Worm (Caenorhabditis elegans) whole organism, L1 larva: ENCODE results near the gene C35D6.4.

Experiments
- C04F5.9 ChIP-seq: sonication (generic microtip); optimal IDR thresholded peaks from 2 replicates; lab custom pipeline; 2016; ENCODE audit warnings: missing genetic modification characterization, missing compliant biosample characterization
- alr-1 ChIP-seq: fragments of 200-800 bp; sonication (Bioruptor generic); optimal IDR thresholded peaks from 2 replicates; lab custom pipeline; 2018; ENCODE audit warnings: borderline replicate concordance, mild to moderate bottlenecking, missing genetic modification characterization, missing compliant biosample characterization
- ama-1 ChIP-seq: fragments of 150-350 bp; optimal IDR thresholded peaks from 2 replicates; lab custom pipeline; 2014
- blmp-1 ChIP-seq: fragments of 150-350 bp; optimal IDR thresholded peaks from 2 replicates; lab custom pipeline; 2014; ENCODE audit warnings: missing biosample characterization, missing genetic modification characterization
- ceh-8 ChIP-seq: fragments of 200-800 bp; sonication (Bioruptor generic); optimal IDR thresholded peaks from 2 replicates; lab custom pipeline; 2018; ENCODE audit warnings: mild to moderate bottlenecking, missing genetic modification characterization, moderate library complexity, missing compliant biosample characterization
- ceh-88 ChIP-seq: fragments of 200-800 bp; sonication (Bioruptor generic); IDR thresholded peaks from 2 replicates; pipeline ENCODE4 v1.3.6; 2022; ENCODE audit warnings: missing genetic modification characterization, missing compliant biosample characterization
- ceh-90 ChIP-seq: sonication (generic microtip); optimal IDR thresholded peaks from 2 replicates; lab custom pipeline; 2016; ENCODE audit warnings: missing genetic modification characterization, missing compliant biosample characterization
- dpl-1 ChIP-seq, 3 experiments: fragments of 150-350 bp in 2 of 3; sonication (generic microtip) in 1 of 3; optimal IDR thresholded peaks; 2 replicates each; lab custom pipeline; 2014 to 2017; ENCODE audit warnings: missing biosample characterization in 3 of 3, missing genetic modification characterization in 3 of 3, missing genetic modification reagents in 3 of 3
- ets-5 ChIP-seq: fragments of 200-800 bp; sonication (Bioruptor generic); IDR thresholded peaks from 2 replicates; pipeline ENCODE4 v1.3.6; 2022; ENCODE audit warnings: missing genetic modification characterization, missing compliant biosample characterization
- fkh-10 ChIP-seq: sonication (generic microtip); optimal IDR thresholded peaks from 2 replicates; lab custom pipeline; 2017; ENCODE audit warnings: missing biosample characterization, missing genetic modification reagents, missing genetic modification characterization
- fos-1 ChIP-seq: fragments of 150-350 bp; optimal IDR thresholded peaks from 2 replicates; lab custom pipeline; 2014; ENCODE audit warnings: missing biosample characterization, missing genetic modification characterization
- hpl-2 ChIP-seq: fragments of 150-350 bp; optimal IDR thresholded peaks from 2 replicates; lab custom pipeline; 2014; ENCODE audit warnings: missing biosample characterization, missing genetic modification reagents, missing genetic modification characterization
- isw-1 ChIP-seq: fragments of 200-800 bp; sonication (Bioruptor generic); IDR thresholded peaks from 2 replicates; pipeline ENCODE4 v1.3.6; 2022; ENCODE audit warnings: missing genetic modification characterization, missing compliant biosample characterization
- jun-1 ChIP-seq: fragments of 150-350 bp; optimal IDR thresholded peaks from 2 replicates; lab custom pipeline; 2014; ENCODE audit warnings: missing biosample characterization, missing genetic modification reagents, missing genetic modification characterization
- lin-13 ChIP-seq: fragments of 150-350 bp; optimal IDR thresholded peaks from 2 replicates; lab custom pipeline; 2014; ENCODE audit warnings: missing biosample characterization, missing genetic modification reagents, missing genetic modification characterization
- lin-14 ChIP-seq: fragments of 200-800 bp; sonication (Bioruptor generic); optimal IDR thresholded peaks from 2 replicates; lab custom pipeline; 2018; ENCODE audit warnings: mild to moderate bottlenecking, missing genetic modification characterization, moderate library complexity, missing compliant biosample characterization
- lin-39 ChIP-seq: fragments of 150-350 bp; optimal IDR thresholded peaks from 2 replicates; lab custom pipeline; 2014; ENCODE audit warnings: missing biosample characterization, missing genetic modification reagents, missing genetic modification characterization
- lir-3 ChIP-seq: sonication (generic microtip); optimal IDR thresholded peaks from 2 replicates; lab custom pipeline; 2016; ENCODE audit warnings: mild to moderate bottlenecking, missing genetic modification characterization, moderate library complexity, missing compliant biosample characterization; ENCODE audit not compliant: poor library complexity
- mef-2 ChIP-seq: fragments of 150-350 bp; optimal IDR thresholded peaks from 2 replicates; lab custom pipeline; 2014; ENCODE audit warnings: missing biosample characterization, missing genetic modification characterization
- mep-1 ChIP-seq: fragments of 150-350 bp; optimal IDR thresholded peaks from 2 replicates; lab custom pipeline; 2014; ENCODE audit warnings: missing biosample characterization, missing genetic modification characterization
- nhr-11 ChIP-seq: fragments of 150-350 bp; optimal IDR thresholded peaks from 2 replicates; lab custom pipeline; 2014; ENCODE audit warnings: missing biosample characterization, missing genetic modification characterization
- nhr-19 ChIP-seq: fragments of 200-800 bp; sonication (Bioruptor generic); conservative IDR thresholded peaks from 2 replicates; pipeline ENCODE4 v1.3.6; 2022; ENCODE audit warnings: missing genetic modification characterization, missing compliant biosample characterization
- nhr-28 ChIP-seq: fragments of 150-350 bp; optimal IDR thresholded peaks from 2 replicates; lab custom pipeline; 2014; ENCODE audit warnings: missing biosample characterization, missing genetic modification characterization
- nhr-77 ChIP-seq: fragments of 150-350 bp; optimal IDR thresholded peaks from 2 replicates; lab custom pipeline; 2014; ENCODE audit warnings: missing biosample characterization, missing genetic modification characterization
- nhr-84 ChIP-seq: sonication (generic microtip); optimal IDR thresholded peaks from 2 replicates; lab custom pipeline; 2017; ENCODE audit warnings: missing biosample characterization, missing genetic modification characterization
- nhr-85 ChIP-seq: sonication (generic microtip); peaks from one replicate; lab custom pipeline; 2016; ENCODE audit warnings: missing genetic modification characterization, inconsistent platforms, missing compliant biosample characterization
- nhr-90 ChIP-seq: sonication (generic microtip); optimal IDR thresholded peaks from 2 replicates; lab custom pipeline; 2016; ENCODE audit warnings: mild to moderate bottlenecking, missing genetic modification characterization, missing compliant biosample characterization; ENCODE audit not compliant: poor library complexity
- pax-3 ChIP-seq: fragments of 200-800 bp; sonication (Bioruptor generic); optimal IDR thresholded peaks from 2 replicates; lab custom pipeline; 2018; ENCODE audit warnings: mild to moderate bottlenecking, missing genetic modification characterization, moderate library complexity, missing compliant biosample characterization
- skn-1 ChIP-seq: fragments of 150-350 bp; optimal IDR thresholded peaks from 2 replicates; lab custom pipeline; 2014; ENCODE audit warnings: missing biosample characterization, missing genetic modification characterization
- swsn-7 ChIP-seq: sonication (generic microtip); optimal IDR thresholded peaks from 2 replicates; lab custom pipeline; 2016; ENCODE audit warnings: missing genetic modification characterization, missing compliant biosample characterization
- unc-30 ChIP-seq: sonication (generic microtip); optimal IDR thresholded peaks from 2 replicates; lab custom pipeline; 2017; ENCODE audit warnings: missing biosample characterization, missing genetic modification characterization
- unc-86 ChIP-seq: sonication (generic microtip); optimal IDR thresholded peaks from 2 replicates; lab custom pipeline; 2016; ENCODE audit warnings: missing genetic modification characterization, missing compliant biosample characterization
- zip-4 ChIP-seq: fragments of 200-800 bp; sonication (Bioruptor generic); optimal IDR thresholded peaks from 2 replicates; lab custom pipeline; 2018; ENCODE audit warnings: mild to moderate bottlenecking, missing genetic modification characterization, moderate library complexity, missing compliant biosample characterization
- ztf-11 ChIP-seq, 2 experiments: sonication (generic microtip); optimal IDR thresholded peaks; 2 replicates each; lab custom pipeline; 2016 to 2017; ENCODE audit warnings: missing genetic modification characterization in 2 of 2, missing biosample characterization in 1 of 2, missing compliant biosample characterization in 1 of 2

Gene C35D6.4

DNA sequence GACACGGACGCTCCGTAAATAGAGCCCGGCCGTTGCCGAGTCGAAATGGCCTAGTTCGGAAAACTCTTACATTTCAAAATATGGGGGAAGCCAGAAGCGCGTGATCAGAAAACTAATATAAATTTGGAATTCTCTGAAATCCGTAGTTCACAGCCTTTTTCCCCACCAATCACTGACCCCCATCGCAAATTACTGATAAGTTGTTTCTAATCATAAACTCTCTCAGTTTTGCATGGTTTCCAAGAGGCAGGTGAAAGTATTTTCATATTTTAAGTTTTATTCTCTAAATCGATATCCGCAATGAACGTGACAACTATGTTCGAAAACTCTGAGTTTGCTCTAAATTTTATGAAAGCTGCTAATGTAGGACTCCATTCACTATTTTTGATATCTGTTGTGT lies 21.6 kb upstream of the C35D6.4 start, which contains the start of gene srz-74:
TSS of gene srz-74 (plus strand) at position 301 of the 400 bp plus-strand sequence.
- no peak for TF ChIP-seq nhr-90 (tag; lab: Kevin White, UChicago)

DNA sequence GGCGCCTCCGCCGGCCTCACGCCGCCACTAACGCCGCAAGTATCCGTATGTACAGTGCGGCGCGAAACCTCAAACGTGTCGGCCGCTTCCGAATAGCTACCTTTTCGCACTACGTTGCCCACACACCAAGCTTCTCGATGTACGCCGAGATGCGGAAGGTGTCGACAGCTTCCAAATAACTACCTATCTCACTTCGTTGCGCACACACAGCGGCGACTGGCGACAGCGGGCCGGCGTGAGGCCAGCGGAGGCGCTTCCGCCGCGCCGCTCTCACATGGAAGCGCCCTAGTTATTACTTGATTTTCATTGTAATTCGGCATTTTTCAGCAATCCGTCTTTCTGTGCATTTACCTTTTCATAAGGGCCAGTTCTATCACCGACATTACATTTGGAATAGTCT lies 20.3 kb upstream of the C35D6.4 start:
- TF ChIP-seq ztf-11 (tag; optimal IDR thresholded peaks at IDR 0.05; lab: Kevin White, UChicago) (no peak), nhr-84 (tag; lab: Kevin White, UChicago) (no peak), dpl-1 (GFP tag; optimal IDR thresholded peaks at IDR 0.05; lab: Kevin White, UChicago) (no peak), C04F5.9 (tag; lab: Kevin White, UChicago) (no peak), lin-14 (no peak), mef-2 (tag; lab: Kevin White, UChicago) (no peak), ceh-8 (GFP tag; lab: Kevin White, UChicago) (no peak), fos-1 (tag; lab: Kevin White, UChicago) (no peak), nhr-11 (tag; lab: Kevin White, UChicago) (no peak), unc-86 (no peak), blmp-1 (no peak), jun-1 (tag; lab: Kevin White, UChicago) (no peak), isw-1 (GFP tag; lab: Robert Waterston, UW) (no peak)

DNA sequence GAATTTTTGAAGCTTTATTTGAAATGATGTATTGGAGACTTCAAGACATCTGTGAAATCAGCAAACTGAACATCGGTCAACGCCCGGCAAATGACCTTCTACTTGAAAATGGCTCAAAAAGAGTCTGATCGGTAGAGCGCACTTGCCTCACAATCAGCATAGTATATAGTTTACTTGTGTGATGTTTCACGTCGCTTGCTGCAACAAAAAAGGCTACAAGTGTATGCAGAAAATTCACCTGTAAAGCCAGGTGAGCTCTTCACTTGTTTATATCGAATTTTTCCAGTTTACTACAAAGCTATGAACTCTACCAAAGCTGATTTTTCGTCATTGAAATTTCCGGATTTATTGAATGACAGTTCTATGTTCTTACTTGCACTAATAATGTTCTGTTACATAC lies 18.2 kb upstream of the C35D6.4 start, which contains the start of gene srz-71:
TSS of gene srz-71 (plus strand) at position 301 of the 400 bp plus-strand sequence.
- TF ChIP-seq pax-3 (tag; lab: Kevin White, UChicago) (no peak), lin-39 (tag; lab: Kevin White, UChicago) (no peak), ceh-90 (tag; lab: Kevin White, UChicago) (no peak), alr-1 (tag; lab: Kevin White, UChicago) (no peak), blmp-1 (no peak)

DNA sequence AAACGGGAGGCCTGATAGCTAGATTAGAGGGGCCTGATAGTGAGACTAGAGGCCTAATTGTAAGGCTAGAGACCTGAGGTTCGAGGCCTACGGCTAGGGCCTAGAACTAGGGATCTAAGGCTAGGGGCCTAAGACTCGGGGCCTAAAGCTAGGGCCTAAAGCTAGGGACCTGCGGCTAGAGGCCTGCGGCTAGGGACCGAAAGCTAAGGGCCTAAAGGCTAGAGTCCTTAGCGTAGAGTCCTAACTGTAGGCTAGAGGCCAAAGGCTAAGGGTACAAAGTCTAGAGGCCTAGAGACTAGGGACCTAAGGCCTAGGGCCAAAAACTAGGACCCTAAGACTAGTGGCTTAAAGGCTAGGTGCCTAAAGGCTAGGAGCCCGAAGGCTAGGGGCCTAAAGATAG lies 17.7 kb upstream of the C35D6.4 start:
- TF ChIP-seq ztf-11 (tag; optimal IDR thresholded peaks at IDR 0.05; lab: Kevin White, UChicago) (no peak), nhr-90 (tag; lab: Kevin White, UChicago) (no peak), unc-30 (tag; lab: Kevin White, UChicago) (no peak), lin-13 (GFP tag; lab: Kevin White, UChicago) (no peak), skn-1 (tag; lab: Kevin White, UChicago) (no peak), mep-1 (tag; lab: Kevin White, UChicago) (no peak), swsn-7 (tag; lab: Kevin White, UChicago) (no peak), fos-1 (tag; lab: Kevin White, UChicago) (no peak), ama-1 (lab: Kevin White, UChicago) (no peak), lir-3 (tag; lab: Kevin White, UChicago) (no peak), nhr-19 (GFP tag; lab: Robert Waterston, UW) (no peak), nhr-85 (tag; lab: Kevin White, UChicago) (no peak), lin-39 (tag; lab: Kevin White, UChicago) (no peak), nhr-77 (tag; lab: Kevin White, UChicago) (no peak), ets-5 (GFP tag; lab: Robert Waterston, UW) (no peak), ceh-88 (GFP tag; lab: Robert Waterston, UW) (no peak), fkh-10 (GFP tag; lab: Kevin White, UChicago) (no peak), hpl-2 (no peak), nhr-28 (tag; lab: Kevin White, UChicago) (no peak), C04F5.9 (tag; lab: Kevin White, UChicago) (no peak)

ce11 chrIV:16335037-16335436 lies 15.8 kb upstream of the C35D6.4 start, which contains the start of gene srz-38:
Gene srz-38, plus strand, starts transcription at chrIV:16335337.
- TF ChIP-seq zip-4 = no peak
- TF ChIP-seq ets-5 (GFP tag; lab: Robert Waterston, UW) = no peak
- TF ChIP-seq, all 84 proteins: peak for 0
